Fruit fly (Drosophila melanogaster) whole organism, embryonic: ENCODE results near the gene PGAP1.

Experiments
- Aef1 ChIP-seq: fragments of 200-800 bp; sonication (Bioruptor generic); IDR thresholded peaks from 3 replicates; pipeline ENCODE4 v1.3.6; 2022; ENCODE audit warnings: missing biosample characterization, missing genetic modification characterization
- B-H2 ChIP-seq: fragments of 200-800 bp; sonication (Bioruptor generic); optimal IDR thresholded peaks from 2 replicates; lab custom pipeline; 2018; ENCODE audit warnings: missing biosample characterization, mild to moderate bottlenecking, missing genetic modification characterization
- Bgb ChIP-seq: fragments of 200-800 bp; sonication (Bioruptor generic); IDR thresholded peaks from 2 replicates; pipeline ENCODE4 v1.3.6; 2022; ENCODE audit warnings: missing biosample characterization, missing genetic modification characterization; ENCODE audit not compliant: partially characterized antibody
- CG10431 ChIP-seq: fragments of 200-800 bp; sonication (Bioruptor generic); optimal IDR thresholded peaks from 3 replicates; lab custom pipeline; 2018; ENCODE audit warnings: missing biosample characterization, mild to moderate bottlenecking, missing genetic modification characterization
- CG11085 ChIP-seq: fragments of 200-800 bp; sonication (Bioruptor generic); IDR thresholded peaks from 2 replicates; pipeline ENCODE4 v1.3.6; 2022; ENCODE audit warnings: missing biosample characterization, missing genetic modification characterization
- CG11456 ChIP-seq: fragments of 200-800 bp; sonication (Bioruptor generic); IDR thresholded peaks from 3 replicates; pipeline ENCODE4 v1.3.6; 2022; ENCODE audit warnings: missing biosample characterization, missing genetic modification characterization
- CG13296 ChIP-seq: fragments of 200-800 bp; sonication (Bioruptor generic); optimal IDR thresholded peaks from 3 replicates; lab custom pipeline; 2018; ENCODE audit warnings: missing biosample characterization, mild to moderate bottlenecking, missing genetic modification characterization
- CG14441 ChIP-seq: fragments of 200-800 bp; sonication (Bioruptor generic); IDR thresholded peaks from 2 replicates; pipeline ENCODE4 v1.3.6; 2022; ENCODE audit warnings: missing biosample characterization, missing genetic modification characterization
- CG14710 ChIP-seq: fragments of 200-800 bp; sonication (Bioruptor generic); optimal IDR thresholded peaks from 3 replicates; lab custom pipeline; 2019; ENCODE audit warnings: missing biosample characterization, mild to moderate bottlenecking, missing genetic modification characterization, moderate library complexity
- CG16863 ChIP-seq: fragments of 200-800 bp; sonication (Bioruptor generic); optimal IDR thresholded peaks from 3 replicates; lab custom pipeline; 2016; ENCODE audit warnings: missing biosample characterization, missing genetic modification characterization
- CG18476 ChIP-seq: fragments of 200-800 bp; sonication (Bioruptor generic); optimal IDR thresholded peaks from 2 replicates; lab custom pipeline; 2016; ENCODE audit warnings: missing biosample characterization, mild to moderate bottlenecking, missing genetic modification characterization
- CG2129 ChIP-seq: fragments of 200-800 bp; sonication (Bioruptor generic); IDR thresholded peaks from 2 replicates; pipeline ENCODE4 v1.3.6; 2022; ENCODE audit warnings: missing biosample characterization, missing genetic modification characterization; ENCODE audit not compliant: partially characterized antibody
- CG30403 ChIP-seq: fragments of 200-800 bp; sonication (Bioruptor generic); optimal IDR thresholded peaks from 3 replicates; lab custom pipeline; 2016; ENCODE audit warnings: missing biosample characterization, missing genetic modification characterization
- CG30431 ChIP-seq: fragments of 200-800 bp; sonication (Bioruptor generic); optimal IDR thresholded peaks from 2 replicates; lab custom pipeline; 2017; ENCODE audit warnings: missing biosample characterization, missing genetic modification characterization
- CG33213 ChIP-seq: fragments of 200-800 bp; sonication (Bioruptor generic); optimal IDR thresholded peaks from 3 replicates; lab custom pipeline; 2016; ENCODE audit warnings: missing biosample characterization, missing genetic modification characterization
- CG4707 ChIP-seq: fragments of 200-800 bp; sonication (Bioruptor generic); optimal IDR thresholded peaks from 2 replicates; lab custom pipeline; 2018; ENCODE audit warnings: missing biosample characterization, mild to moderate bottlenecking, missing genetic modification characterization, moderate library complexity
- CG5953 ChIP-seq: fragments of 200-800 bp; sonication (Bioruptor generic); IDR thresholded peaks from 2 replicates; pipeline ENCODE4 v1.3.6; 2022; ENCODE audit warnings: missing biosample characterization, missing genetic modification characterization
- CG8388 ChIP-seq: fragments of 200-800 bp; sonication (Bioruptor generic); optimal IDR thresholded peaks from 2 replicates; lab custom pipeline; 2019; ENCODE audit warnings: missing biosample characterization, mild to moderate bottlenecking, missing genetic modification characterization, moderate library complexity
- CG9215 ChIP-seq: fragments of 200-800 bp; sonication (Bioruptor generic); IDR thresholded peaks from 2 replicates; pipeline ENCODE4 v1.3.6; 2022; ENCODE audit warnings: missing biosample characterization, missing genetic modification characterization
- Dip3 ChIP-seq: fragments of 200-800 bp; sonication (Bioruptor generic); optimal IDR thresholded peaks from 3 replicates; lab custom pipeline; 2016; ENCODE audit warnings: missing biosample characterization, missing genetic modification characterization
- Dref ChIP-seq: fragments of 200-800 bp; sonication (Bioruptor generic); IDR thresholded peaks from 2 replicates; pipeline ENCODE4 v1.3.6; 2022; ENCODE audit warnings: missing biosample characterization, missing genetic modification characterization
- Ets65A ChIP-seq: fragments of 200-800 bp; sonication (Bioruptor generic); peaks from one replicate; lab custom pipeline; 2016; ENCODE audit warnings: missing biosample characterization, missing genetic modification characterization
- HmgD ChIP-seq: fragments of 200-800 bp; sonication (Bioruptor generic); optimal IDR thresholded peaks from 3 replicates; lab custom pipeline; 2016; ENCODE audit warnings: missing biosample characterization, missing genetic modification characterization
- Hr3 ChIP-seq: fragments of 200-800 bp; sonication (Bioruptor generic); optimal IDR thresholded peaks from 3 replicates; lab custom pipeline; 2016; ENCODE audit warnings: missing biosample characterization, missing genetic modification characterization
- Hsf ChIP-seq: fragments of 200-800 bp; sonication (Bioruptor generic); optimal IDR thresholded peaks from 3 replicates; lab custom pipeline; 2016; ENCODE audit warnings: missing biosample characterization, missing genetic modification characterization
- MTF-1 ChIP-seq: fragments of 200-800 bp; sonication (Bioruptor generic); optimal IDR thresholded peaks from 2 replicates; lab custom pipeline; 2018; ENCODE audit warnings: missing biosample characterization, mild to moderate bottlenecking, missing genetic modification characterization, borderline replicate concordance
- PHDP ChIP-seq: fragments of 200-800 bp; sonication (Bioruptor generic); optimal IDR thresholded peaks from 3 replicates; lab custom pipeline; 2018; ENCODE audit warnings: missing biosample characterization, mild to moderate bottlenecking, missing genetic modification characterization, moderate library complexity
- Pdp1 ChIP-seq, 2 experiments: fragments of 200-800 bp; sonication (Bioruptor generic); optimal IDR thresholded peaks; 3 replicates each; lab custom pipeline; 2016; ENCODE audit warnings: missing biosample characterization in 2 of 2, missing genetic modification characterization in 2 of 2, mild to moderate bottlenecking in 1 of 2, moderate library complexity in 1 of 2
- Rfx ChIP-seq: fragments of 200-800 bp; sonication (Bioruptor generic); IDR thresholded peaks from 2 replicates; pipeline ENCODE4 v1.3.6; 2022; ENCODE audit warnings: missing biosample characterization, missing genetic modification characterization
- Sin3A ChIP-seq: fragments of >200 bp; optimal IDR thresholded peaks from 2 replicates; lab custom pipeline; 2018
- cg ChIP-seq: fragments of 200-800 bp; sonication (Bioruptor generic); optimal IDR thresholded peaks from 3 replicates; lab custom pipeline; 2019; ENCODE audit warnings: missing biosample characterization, mild to moderate bottlenecking, missing genetic modification characterization, moderate library complexity
- crc ChIP-seq: fragments of 200-800 bp; sonication (Bioruptor generic); optimal IDR thresholded peaks from 2 replicates; lab custom pipeline; 2016; ENCODE audit warnings: missing biosample characterization, missing genetic modification characterization
- crp ChIP-seq, 2 experiments: fragments of 200-800 bp; sonication (Bioruptor generic); optimal IDR thresholded peaks; 2 replicates in 1 of 2; 3 replicates in 1 of 2; lab custom pipeline; 2017; ENCODE audit warnings: missing biosample characterization in 2 of 2, missing genetic modification characterization in 2 of 2, mild to moderate bottlenecking in 1 of 2, moderate library complexity in 1 of 2
- dati ChIP-seq: fragments of 200-800 bp; sonication (Bioruptor generic); IDR thresholded peaks from 2 replicates; pipeline ENCODE4 v1.3.6; 2022; ENCODE audit warnings: missing biosample characterization, missing genetic modification characterization
- dpn ChIP-seq, 2 experiments: fragments of 200-800 bp; sonication (Bioruptor generic); optimal IDR thresholded peaks; 3 replicates each; lab custom pipeline; 2016; ENCODE audit warnings: missing biosample characterization in 2 of 2, missing genetic modification characterization in 2 of 2
- gem ChIP-seq: fragments of 200-800 bp; sonication (Bioruptor generic); optimal IDR thresholded peaks from 2 replicates; lab custom pipeline; 2019; ENCODE audit warnings: missing biosample characterization, mild to moderate bottlenecking, missing genetic modification characterization, moderate library complexity
- grau ChIP-seq: fragments of 200-800 bp; optimal IDR thresholded peaks from 3 replicates; lab custom pipeline; 2019; ENCODE audit warnings: missing biosample characterization, mild to moderate bottlenecking, missing genetic modification characterization, moderate library complexity
- kay ChIP-seq: fragments of 200-800 bp; sonication (Bioruptor generic); optimal IDR thresholded peaks from 2 replicates; lab custom pipeline; 2016; ENCODE audit warnings: missing biosample characterization, missing genetic modification characterization
- knrl ChIP-seq: fragments of 200-800 bp; sonication (Bioruptor generic); IDR thresholded peaks from 3 replicates; pipeline ENCODE4 v1.3.6; 2022; ENCODE audit warnings: missing biosample characterization, missing genetic modification characterization; ENCODE audit not compliant: partially characterized antibody
- lilli ChIP-seq: fragments of 200-800 bp; sonication (Bioruptor generic); optimal IDR thresholded peaks from 3 replicates; lab custom pipeline; 2016; ENCODE audit warnings: missing biosample characterization, missing genetic modification characterization
- lov ChIP-seq, 2 experiments: fragments of 200-800 bp in 1 of 2; fragments of >200 bp in 1 of 2; sonication (Bioruptor generic) in 1 of 2; IDR thresholded peaks in 1 of 2; optimal IDR thresholded peaks in 1 of 2; 2 replicates in 1 of 2; 3 replicates in 1 of 2; pipeline versions ENCODE4 v1.3.6 to Lab custom; 2017 to 2022; ENCODE audit warnings: missing biosample characterization in 1 of 2, missing genetic modification characterization in 1 of 2
- nerfin-2 ChIP-seq: fragments of 200-800 bp; sonication (Bioruptor generic); IDR thresholded peaks from 2 replicates; pipeline ENCODE4 v1.3.6; 2022; ENCODE audit warnings: missing biosample characterization, missing genetic modification characterization; ENCODE audit not compliant: partially characterized antibody
- oc ChIP-seq: fragments of 200-800 bp; sonication (Bioruptor generic); optimal IDR thresholded peaks from 2 replicates; lab custom pipeline; 2018; ENCODE audit warnings: missing biosample characterization, mild to moderate bottlenecking, missing genetic modification characterization, moderate library complexity
- p53 ChIP-seq: fragments of 200-800 bp; sonication (Bioruptor generic); optimal IDR thresholded peaks from 2 replicates; lab custom pipeline; 2016; ENCODE audit warnings: missing biosample characterization, missing genetic modification characterization
- pfk ChIP-seq: fragments of 200-800 bp; sonication (Bioruptor generic); optimal IDR thresholded peaks from 2 replicates; lab custom pipeline; 2018; ENCODE audit warnings: missing biosample characterization, mild to moderate bottlenecking, missing genetic modification characterization, moderate library complexity
- pzg ChIP-seq: fragments of 200-800 bp; sonication (Bioruptor generic); optimal IDR thresholded peaks from 3 replicates; lab custom pipeline; 2018; ENCODE audit warnings: missing biosample characterization, mild to moderate bottlenecking, missing genetic modification characterization, moderate library complexity
- sd ChIP-seq: fragments of 200-800 bp; sonication (Bioruptor generic); optimal IDR thresholded peaks from 3 replicates; lab custom pipeline; 2018; ENCODE audit warnings: missing biosample characterization, mild to moderate bottlenecking, missing genetic modification characterization, moderate library complexity
- slbo ChIP-seq: fragments of 200-800 bp; sonication (Bioruptor generic); IDR thresholded peaks from 2 replicates; pipeline ENCODE4 v1.3.6; 2022; ENCODE audit warnings: missing biosample characterization, missing genetic modification characterization
- wdn ChIP-seq: fragments of 200-800 bp; sonication (Bioruptor generic); IDR thresholded peaks from 2 replicates; pipeline ENCODE4 v1.3.6; 2022; ENCODE audit warnings: missing biosample characterization, missing genetic modification characterization

Gene PGAP1

dm6 chrX:5689417-5690215 is at the start of gene PGAP1, which contains the start of gene cv (continued):
- TF ChIP-seq p53 (GFP tag; lab: Kevin White, UChicago) (no peak), MTF-1 (GFP tag; lab: Kevin White, UChicago) (no peak), CG14441 (GFP tag; lab: Robert Waterston, UW) (no peak), nerfin-2 (GFP tag; lab: Robert Waterston, UW) (peak; percentile 48; the same call in 1 of the 2 replicates), Rfx (GFP tag; lab: Robert Waterston, UW) (peak; percentile 42), CG2129 (GFP tag; lab: Robert Waterston, UW) (peak; percentile 58), Ets65A (GFP tag; lab: Kevin White, UChicago) (peak; percentile 75), Hsf (peak; percentile 24), PHDP (no peak), CG11456 (0 out of 3 replicates have a peak, but pooled peaks have one; percentile 49), CG16863 (GFP tag; lab: Kevin White, UChicago) (peak; percentile 99), crc (no peak), Hr3 (GFP tag; lab: Kevin White, UChicago) (peak; percentile 19), oc (no peak), CG5953 (GFP tag; lab: Robert Waterston, UW) (no peak), Sin3A (lab: Kevin White, UChicago) (no peak), Bgb (GFP tag; lab: Robert Waterston, UW) (peak; percentile 76), cg (GFP tag; lab: Kevin White, UChicago) (peak; percentile 92), dpn (GFP tag; optimal IDR thresholded peaks at IDR 0.05; lab: Kevin White, UChicago) (peak; percentile 33 to 46), CG18476 (GFP tag; lab: Kevin White, UChicago) (no peak), Aef1 (GFP tag; lab: Robert Waterston, UW) (no peak), CG4707 (GFP tag; lab: Kevin White, UChicago) (no peak), CG13296 (GFP tag; lab: Kevin White, UChicago) (no peak), lilli (peak; percentile 58), gem (tag; lab: Kevin White, UChicago) (no peak), sd (tag; lab: Kevin White, UChicago) (peak; percentile 26), Dip3 (GFP tag; lab: Kevin White, UChicago) (peak; percentile 17), dati (no peak), CG8388 (GFP tag; lab: Kevin White, UChicago) (no peak), lov (optimal IDR thresholded peaks at IDR 0.05; lab: Kevin White, UChicago) (no peak), lov (GFP tag; IDR thresholded peaks at IDR 0.05; lab: Robert Waterston, UW) (no peak), slbo (GFP tag; lab: Robert Waterston, UW) (peak; percentile 42; the same call in 1 of the 2 replicates), B-H2 (GFP tag; lab: Kevin White, UChicago) (no peak), CG33213 (no peak), CG30431 (GFP tag; lab: Kevin White, UChicago) (no peak), pzg (GFP tag; lab: Kevin White, UChicago) (peak; percentile 42), CG30403 (GFP tag; lab: Kevin White, UChicago) (peak; percentile 70), crp (GFP tag; optimal IDR thresholded peaks at IDR 0.05; lab: Kevin White, UChicago) (no peak), CG14710 (tag; lab: Kevin White, UChicago) (peak; percentile 50), CG10431 (GFP tag; lab: Kevin White, UChicago) (no peak), Pdp1 (GFP tag; optimal IDR thresholded peaks at IDR 0.05; lab: Kevin White, UChicago) (peak; percentile 10 to 38), Dref (GFP tag; lab: Robert Waterston, UW) (peak; percentile 80), CG11085 (GFP tag; lab: Robert Waterston, UW) (no peak), kay (GFP tag; lab: Kevin White, UChicago) (peak; percentile 25), wdn (GFP tag; lab: Robert Waterston, UW) (no peak), pfk (GFP tag; lab: Kevin White, UChicago) (no peak), HmgD (GFP tag; lab: Kevin White, UChicago) (no peak), grau (tag; lab: Kevin White, UChicago) (peak; percentile 47), knrl (GFP tag; lab: Robert Waterston, UW) (peak; percentile 74; the same call in 2 of the 3 replicates), CG9215 (no peak)
